Worm (Caenorhabditis elegans) whole organism, midembryonic: ENCODE results near the gene B0238.9.

Source experiments
- T22C8.4 ChIP-seq: fragments of 200-800 bp; sonication (Bioruptor generic); IDR thresholded peaks from 2 replicates; pipeline ENCODE4 v1.3.6; 2022; ENCODE audit warnings: missing genetic modification characterization, missing compliant biosample characterization
- flt-1 ChIP-seq: fragments of 200-800 bp; sonication (Bioruptor generic); IDR thresholded peaks from 2 replicates; pipeline ENCODE4 v1.3.6; 2022; ENCODE audit warnings: missing genetic modification characterization, missing compliant biosample characterization
- klf-2 ChIP-seq: fragments of 200-800 bp; sonication (Bioruptor generic); conservative IDR thresholded peaks from 2 replicates; pipeline ENCODE4 v1.3.6; 2022; ENCODE audit warnings: missing genetic modification reagents, missing genetic modification characterization, missing compliant biosample characterization
- ref-1 ChIP-seq: fragments of 200-800 bp; sonication (Bioruptor generic); conservative IDR thresholded peaks from 2 replicates; pipeline ENCODE4 v1.3.6; 2022; ENCODE audit warnings: missing genetic modification reagents, missing genetic modification characterization, missing compliant biosample characterization
- ztf-23 ChIP-seq: fragments of 200-800 bp; sonication (Bioruptor generic); IDR thresholded peaks from 2 replicates; pipeline ENCODE4 v1.3.6; 2022; ENCODE audit warnings: missing genetic modification reagents, missing genetic modification characterization, missing compliant biosample characterization

- TF ChIP-seq T22C8.4 (GFP tag; lab: Robert Waterston, UW) = no peak
- no peak for TF ChIP-seq ztf-23 (GFP tag; lab: Robert Waterston, UW)
- TF ChIP-seq ref-1 = no peak
- TF ChIP-seq flt-1 (GFP tag; lab: Robert Waterston, UW) = no peak
- TF ChIP-seq klf-2 (GFP tag; lab: Robert Waterston, UW) = no peak
Measured at ce11 chrV:5311635-5312034, 33.7 kb upstream of the B0238.9 start, which contains the start of gene C10G8.4.
